Worm (Caenorhabditis elegans): ENCODE results near the gene pfas-1.

The pfas-1 gene

DNA sequence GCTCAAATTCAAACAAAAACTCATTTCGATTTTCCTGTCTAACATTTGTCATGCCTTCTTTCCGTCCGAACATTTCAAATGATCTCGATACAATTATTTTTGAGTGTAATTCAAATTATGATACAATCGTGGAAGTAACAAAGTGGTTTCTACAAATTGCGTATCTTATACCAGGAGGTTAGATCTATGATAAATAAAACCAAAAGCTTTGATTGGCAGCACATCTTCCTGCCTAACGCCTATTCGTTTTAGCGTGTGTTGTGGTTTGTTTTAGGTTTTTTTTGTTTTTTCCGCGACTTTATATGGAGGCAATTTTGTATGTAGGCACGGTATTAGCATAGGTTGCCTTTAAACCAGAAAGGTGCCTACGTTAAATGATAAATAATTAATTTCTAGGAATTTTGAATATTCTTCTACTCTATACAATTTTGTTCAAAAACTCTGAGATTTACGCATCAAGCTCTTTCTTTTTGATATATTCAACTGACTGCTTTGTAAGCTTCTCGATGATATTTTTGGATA is 36.9 kb upstream of the pfas-1 start, which contains the start of gene srg-11:
Gene srg-11 (plus strand): TSS at position 51 of the 522 bp plus-strand sequence.
- TF ChIP-seq unc-130 (GFP tag; optimal IDR thresholded peaks at IDR 0.05) (no peak), aha-1 (tag) (peak; percentile 97)

- TF ChIP-seq nhr-76 (tag; optimal IDR thresholded peaks at IDR 0.05) (no peak), pha-4 (GFP tag; IDR thresholded peaks at IDR 0.05) (no peak), pha-4 (tag; optimal IDR thresholded peaks at IDR 0.05) (no peak), Y5F2A.4 (GFP tag; optimal IDR thresholded peaks at IDR 0.05) (no peak), zfp-2 (tag; optimal IDR thresholded peaks at IDR 0.05) (no peak), F10B5.3 (tag; optimal IDR thresholded peaks at IDR 0.05) (no peak), ceh-44 (GFP tag; IDR thresholded peaks at IDR 0.05) (no peak), saeg-2 (GFP tag; IDR thresholded peaks at IDR 0.05) (no peak), aha-1 (tag) (no peak), ztf-7 (tag; optimal IDR thresholded peaks at IDR 0.05) (no peak)
These were observed 34.4 kb upstream of the pfas-1 start, which contains the start of gene srg-10 for ce11 chrIII:4677466-4677865. Gene srg-10 (plus strand): TSS chrIII:4677766.

- TF ChIP-seq ceh-82 (tag; optimal IDR thresholded peaks at IDR 0.05) (no peak), spr-1 (tag; optimal IDR thresholded peaks at IDR 0.05) (no peak), nhr-41 (GFP tag; IDR thresholded peaks at IDR 0.05) (no peak), ceh-32 (tag; optimal IDR thresholded peaks at IDR 0.05; ENCODE audit: poor library complexity) (no peak), snpc-1.2 (GFP tag; IDR thresholded peaks at IDR 0.05) (no peak), T26A8.4 (GFP tag; IDR thresholded peaks at IDR 0.05) (no peak), nhr-42 (GFP tag; IDR thresholded peaks at IDR 0.05) (no peak), nhr-6 (tag; optimal IDR thresholded peaks at IDR 0.05) (no peak), lin-38 (GFP tag; IDR thresholded peaks at IDR 0.05) (no peak), unc-130 (GFP tag; optimal IDR thresholded peaks at IDR 0.05) (no peak)
These were observed 28.8 kb upstream of the pfas-1 start, which contains the start of gene srg-13 for ce11 chrIII:4671949-4672348. Gene srg-13 (plus strand): TSS chrIII:4672249.

DNA sequence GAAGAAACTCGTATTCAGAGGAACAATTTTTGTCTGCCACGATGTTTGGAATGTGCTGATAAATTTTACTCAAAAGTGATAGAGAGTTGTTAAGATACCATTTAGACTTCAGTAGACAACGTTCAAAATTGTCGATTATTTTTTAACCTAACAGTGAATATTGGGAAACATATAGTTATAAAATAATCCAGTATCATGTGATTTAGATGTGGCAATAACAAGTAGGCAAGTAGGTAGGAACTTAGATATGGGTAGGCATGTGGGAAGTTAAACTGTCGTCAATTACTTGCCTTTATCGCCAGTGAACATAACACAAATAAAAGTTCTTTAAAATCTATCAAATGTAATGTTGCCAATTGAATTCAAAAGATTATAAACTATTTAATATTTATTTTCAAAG is 28.4 kb upstream of the pfas-1 start, which contains the start of gene T23F11.11:
Gene T23F11.11 (minus strand): TSS at position 101 of the 400 bp plus-strand sequence.
- TF ChIP-seq php-3 (GFP tag; IDR thresholded peaks at IDR 0.05) (no peak), pqm-1 (tag; optimal IDR thresholded peaks at IDR 0.05) (peak; percentile 5)

ce11 chrIII:4668073-4668472 is 25.0 kb upstream of the pfas-1 start:
- TF ChIP-seq sdz-12 (GFP tag; optimal IDR thresholded peaks at IDR 0.05) = no peak
- TF ChIP-seq T20F7.1 (GFP tag; optimal IDR thresholded peaks at IDR 0.05) = no peak
- TF ChIP-seq egl-27 (tag; optimal IDR thresholded peaks at IDR 0.05) = no peak
- TF ChIP-seq unc-39 (tag; optimal IDR thresholded peaks at IDR 0.05) = no peak
- no peak for TF ChIP-seq nhr-237 (tag; optimal IDR thresholded peaks at IDR 0.05)
- TF ChIP-seq pqm-1 (tag; optimal IDR thresholded peaks at IDR 0.05) = peak; percentile 85
- TF ChIP-seq madf-5 (GFP tag; IDR thresholded peaks at IDR 0.05) = no peak
- TF ChIP-seq dmd-6 (GFP tag; IDR thresholded peaks at IDR 0.05) = 0 out of 2 replicates have a peak, but pooled peaks have one; percentile 13
- no peak for TF ChIP-seq hmg-1.1 (GFP tag; IDR thresholded peaks at IDR 0.05)
- TF ChIP-seq unc-62 (GFP tag; optimal IDR thresholded peaks at IDR 0.05 in 1 of 2) = no peak
- TF ChIP-seq unc-62 (tag; optimal IDR thresholded peaks at IDR 0.05) = no peak
- TF ChIP-seq mdt-29 (GFP tag; IDR thresholded peaks at IDR 0.05) = no peak
- no peak for TF ChIP-seq tra-1 (GFP tag; IDR thresholded peaks at IDR 0.05)
- TF ChIP-seq dve-1 (tag; optimal IDR thresholded peaks at IDR 0.05; ENCODE audit: insufficient read depth) = peak; percentile 21
- TF ChIP-seq madf-9 (GFP tag; conservative IDR thresholded peaks at IDR 0.05) = no peak
- TF ChIP-seq zfp-2 (tag; optimal IDR thresholded peaks at IDR 0.05) = no peak
- TF ChIP-seq nhr-28 (tag; optimal IDR thresholded peaks at IDR 0.05) = peak; percentile 97
- TF ChIP-seq Y48G9A.11 (GFP tag; IDR thresholded peaks at IDR 0.05) = no peak
- TF ChIP-seq nhr-41 (GFP tag; IDR thresholded peaks at IDR 0.05) = no peak
- TF ChIP-seq mep-1 (tag; optimal IDR thresholded peaks at IDR 0.05) = no peak
- TF ChIP-seq zag-1 (tag; optimal IDR thresholded peaks at IDR 0.05) = no peak
- TF ChIP-seq ctbp-1 (GFP tag; IDR thresholded peaks at IDR 0.05) = no peak
- no peak for TF ChIP-seq lin-38 (GFP tag; IDR thresholded peaks at IDR 0.05)
- no peak for TF ChIP-seq set-16 (GFP tag; IDR thresholded peaks at IDR 0.05)
- TF ChIP-seq gei-8 (GFP tag; optimal IDR thresholded peaks at IDR 0.05) = no peak
- TF ChIP-seq spr-3 (GFP tag; optimal IDR thresholded peaks at IDR 0.05) = no peak
- TF ChIP-seq mdl-1 (tag; optimal IDR thresholded peaks at IDR 0.05) = peak in 1 of 2 experiments; percentile 6

Measured in whole organism, L4 larva.